Fruit fly (Drosophila melanogaster) whole organism, prepupa: Measurements from ENCODE around the gene sba.

Experiments
- CG10631 ChIP-seq: fragments of 200-800 bp; sonication (Bioruptor generic); optimal IDR thresholded peaks from 2 replicates; lab custom pipeline; 2016; ENCODE audit warnings: missing biosample characterization, missing genetic modification characterization
- CG10669 ChIP-seq: fragments of 200-800 bp; sonication (Bioruptor generic); optimal IDR thresholded peaks from 3 replicates; lab custom pipeline; 2018; ENCODE audit warnings: missing biosample characterization, mild to moderate bottlenecking, missing genetic modification characterization, moderate library complexity
- CG11762 ChIP-seq: fragments of 200-800 bp; sonication (Bioruptor generic); optimal IDR thresholded peaks from 3 replicates; lab custom pipeline; 2016; ENCODE audit warnings: missing biosample characterization, missing genetic modification characterization; ENCODE audit not compliant: insufficient read depth
- CG11902 ChIP-seq: fragments of 200-800 bp; sonication (Bioruptor generic); optimal IDR thresholded peaks from 3 replicates; lab custom pipeline; 2016; ENCODE audit warnings: missing biosample characterization, missing genetic modification characterization
- CG15336 ChIP-seq: fragments of 200-800 bp; sonication (Bioruptor generic); IDR thresholded peaks from 2 replicates; pipeline ENCODE4 v1.3.6; 2022; ENCODE audit warnings: missing biosample characterization, missing genetic modification characterization
- CG1621 ChIP-seq: fragments of 200-800 bp; sonication (Bioruptor generic); optimal IDR thresholded peaks from 3 replicates; lab custom pipeline; 2018; ENCODE audit warnings: missing biosample characterization, mild to moderate bottlenecking, missing genetic modification characterization
- CG16779 ChIP-seq: fragments of 200-800 bp; sonication (Bioruptor generic); optimal IDR thresholded peaks from 3 replicates; lab custom pipeline; 2017; ENCODE audit warnings: missing biosample characterization, mild to moderate bottlenecking, missing genetic modification characterization
- CG3032 ChIP-seq: fragments of 200-800 bp; optimal IDR thresholded peaks from 2 replicates; lab custom pipeline; 2019; ENCODE audit warnings: missing biosample characterization, mild to moderate bottlenecking, missing genetic modification characterization, moderate library complexity
- CG31627 ChIP-seq: fragments of 200-800 bp; sonication (Bioruptor generic); optimal IDR thresholded peaks from 3 replicates; lab custom pipeline; 2016; ENCODE audit warnings: missing biosample characterization, missing genetic modification characterization
- CG32006 ChIP-seq: fragments of 200-800 bp; sonication (Bioruptor generic); optimal IDR thresholded peaks from 3 replicates; lab custom pipeline; 2017; ENCODE audit warnings: missing biosample characterization, mild to moderate bottlenecking, missing genetic modification characterization
- CG34406 ChIP-seq: fragments of 200-800 bp; sonication (Bioruptor generic); optimal IDR thresholded peaks from 3 replicates; lab custom pipeline; 2016; ENCODE audit warnings: missing biosample characterization, missing genetic modification characterization
- CG3919 ChIP-seq: fragments of 200-800 bp; sonication (Bioruptor generic); optimal IDR thresholded peaks from 3 replicates; lab custom pipeline; 2016; ENCODE audit warnings: missing biosample characterization, missing genetic modification characterization
- CG4318 ChIP-seq: fragments of 200-800 bp; sonication (Bioruptor generic); optimal IDR thresholded peaks from 3 replicates; lab custom pipeline; 2017; ENCODE audit warnings: missing biosample characterization, mild to moderate bottlenecking, missing genetic modification characterization
- CG6163 ChIP-seq: fragments of 200-800 bp; sonication (Bioruptor generic); IDR thresholded peaks from 3 replicates; pipeline ENCODE4 v1.3.6; 2022; ENCODE audit warnings: missing biosample characterization, missing genetic modification characterization
- CG6276 ChIP-seq: fragments of 200-800 bp; sonication (Bioruptor generic); optimal IDR thresholded peaks from 2 replicates; lab custom pipeline; 2017; ENCODE audit warnings: missing biosample characterization, mild to moderate bottlenecking, missing genetic modification characterization
- CG6792 ChIP-seq: fragments of 200-800 bp; sonication (Bioruptor generic); optimal IDR thresholded peaks from 3 replicates; lab custom pipeline; 2016; ENCODE audit warnings: missing biosample characterization, missing genetic modification characterization
- CG6808 ChIP-seq: fragments of 200-800 bp; sonication (Bioruptor generic); optimal IDR thresholded peaks from 3 replicates; lab custom pipeline; 2017; ENCODE audit warnings: missing biosample characterization, missing genetic modification characterization, mild to moderate bottlenecking, moderate library complexity, missing genetic modification reagents
- CG7368 ChIP-seq: fragments of 200-800 bp; sonication (Bioruptor generic); optimal IDR thresholded peaks from 3 replicates; lab custom pipeline; 2016; ENCODE audit warnings: missing biosample characterization, missing genetic modification characterization
- CG8119 ChIP-seq: fragments of 200-800 bp; sonication (Bioruptor generic); IDR thresholded peaks from 3 replicates; pipeline ENCODE4 v1.3.6; 2022; ENCODE audit warnings: missing biosample characterization, missing genetic modification characterization
- CG8319 ChIP-seq: fragments of 200-800 bp; sonication (Bioruptor generic); optimal IDR thresholded peaks from 3 replicates; lab custom pipeline; 2016; ENCODE audit warnings: missing biosample characterization, missing genetic modification characterization
- CG9139 ChIP-seq: fragments of 200-800 bp; sonication (Bioruptor generic); optimal IDR thresholded peaks from 3 replicates; lab custom pipeline; 2017; ENCODE audit warnings: missing biosample characterization, mild to moderate bottlenecking, missing genetic modification characterization
- Eip75B ChIP-seq: fragments of 200-800 bp; sonication (Bioruptor generic); optimal IDR thresholded peaks from 3 replicates; lab custom pipeline; 2016; ENCODE audit warnings: missing biosample characterization, missing genetic modification characterization
- Ets96B ChIP-seq: fragments of 200-800 bp; optimal IDR thresholded peaks from 2 replicates; lab custom pipeline; 2019; ENCODE audit warnings: missing biosample characterization, mild to moderate bottlenecking, missing genetic modification characterization, moderate library complexity
- Lpt ChIP-seq: fragments of 200-800 bp; sonication (Bioruptor generic); optimal IDR thresholded peaks from 3 replicates; lab custom pipeline; 2016; ENCODE audit warnings: missing biosample characterization, missing genetic modification characterization
- Met ChIP-seq: fragments of 200-800 bp; sonication (Bioruptor generic); optimal IDR thresholded peaks from 3 replicates; lab custom pipeline; 2016; ENCODE audit warnings: missing biosample characterization, missing genetic modification characterization
- Sox15 ChIP-seq: fragments of 200-800 bp; sonication (Bioruptor generic); optimal IDR thresholded peaks from 3 replicates; lab custom pipeline; 2016; ENCODE audit warnings: missing biosample characterization, missing genetic modification characterization
- achi ChIP-seq: fragments of 200-800 bp; sonication (Bioruptor generic); optimal IDR thresholded peaks from 3 replicates; lab custom pipeline; 2016; ENCODE audit warnings: missing biosample characterization, missing genetic modification characterization
- acj6 ChIP-seq: fragments of 200-800 bp; sonication (Bioruptor generic); optimal IDR thresholded peaks from 3 replicates; lab custom pipeline; 2016; ENCODE audit warnings: missing biosample characterization, missing genetic modification characterization
- eg ChIP-seq: fragments of 200-800 bp; sonication (Bioruptor generic); IDR thresholded peaks from 3 replicates; pipeline ENCODE4 v1.3.6; 2022; ENCODE audit warnings: missing biosample characterization, missing genetic modification characterization
- fd59A ChIP-seq: fragments of 200-800 bp; sonication (Bioruptor generic); optimal IDR thresholded peaks from 2 replicates; lab custom pipeline; 2017; ENCODE audit warnings: missing biosample characterization, mild to moderate bottlenecking, missing genetic modification characterization, missing genetic modification reagents
- fd85E ChIP-seq: fragments of 200-800 bp; sonication (Bioruptor generic); optimal IDR thresholded peaks from 3 replicates; lab custom pipeline; 2016; ENCODE audit warnings: missing biosample characterization, missing genetic modification characterization
- lz ChIP-seq: fragments of 200-800 bp; sonication (Bioruptor generic); optimal IDR thresholded peaks from 3 replicates; lab custom pipeline; 2016; ENCODE audit warnings: missing biosample characterization, missing genetic modification characterization
- net ChIP-seq: fragments of 200-800 bp; sonication (Bioruptor generic); optimal IDR thresholded peaks from 3 replicates; lab custom pipeline; 2016; ENCODE audit warnings: missing biosample characterization, missing genetic modification characterization
- pdm3 ChIP-seq: fragments of 200-800 bp; sonication (Bioruptor generic); optimal IDR thresholded peaks from 3 replicates; lab custom pipeline; 2016; ENCODE audit warnings: missing biosample characterization, missing genetic modification characterization
- salr ChIP-seq, 2 experiments: fragments of 200-800 bp; sonication (Bioruptor generic); optimal IDR thresholded peaks; 3 replicates each; lab custom pipeline; 2016 to 2018; ENCODE audit warnings: missing biosample characterization in 2 of 2, missing genetic modification characterization in 2 of 2, mild to moderate bottlenecking in 1 of 2
- spab ChIP-seq: fragments of 200-800 bp; sonication (Bioruptor generic); optimal IDR thresholded peaks from 2 replicates; lab custom pipeline; 2017; ENCODE audit warnings: missing biosample characterization, mild to moderate bottlenecking, missing genetic modification characterization, missing genetic modification reagents
- ss ChIP-seq, 2 experiments: fragments of 200-800 bp; sonication (Bioruptor generic); optimal IDR thresholded peaks; 2 replicates in 1 of 2; 3 replicates in 1 of 2; lab custom pipeline; 2017 to 2018; ENCODE audit warnings: mild to moderate bottlenecking in 2 of 2, missing biosample characterization in 2 of 2, missing genetic modification characterization in 2 of 2, moderate library complexity in 1 of 2
- svp ChIP-seq: fragments of 200-800 bp; sonication (Bioruptor generic); peaks from one replicate; lab custom pipeline; 2016; ENCODE audit warnings: missing biosample characterization, missing genetic modification characterization
- vri ChIP-seq: fragments of 200-800 bp; sonication (Bioruptor generic); optimal IDR thresholded peaks from 3 replicates; lab custom pipeline; 2016; ENCODE audit warnings: missing biosample characterization, mild to moderate bottlenecking, missing genetic modification characterization

sba gene

dm6 chr3R:23886270-23887095 lies 36.3 kb downstream of the sba start (continued):
- TF ChIP-seq ss (GFP tag; optimal IDR thresholded peaks at IDR 0.05; lab: Kevin White, UChicago), result peak; percentile 95 to 96
- TF ChIP-seq CG6276 (GFP tag; lab: Kevin White, UChicago), result peak; percentile 83
- peak; percentile 90 for TF ChIP-seq CG7368 (GFP tag; lab: Kevin White, UChicago)
- peak; percentile 92 for TF ChIP-seq CG9139 (GFP tag; lab: Kevin White, UChicago)
- peak; percentile 93 for TF ChIP-seq CG1621 (tag; lab: Kevin White, UChicago)
- TF ChIP-seq CG31627 (GFP tag; lab: Kevin White, UChicago), result peak; percentile 97
- TF ChIP-seq svp, result peak; percentile 99
- TF ChIP-seq CG3032 (tag; lab: Kevin White, UChicago), result peak; percentile 97
- TF ChIP-seq achi (GFP tag; lab: Kevin White, UChicago), result peak; percentile 95
- peak; percentile 83 for TF ChIP-seq CG11902 (GFP tag; lab: Kevin White, UChicago)
- peak; percentile 91 for TF ChIP-seq CG32006 (GFP tag; lab: Kevin White, UChicago)
- TF ChIP-seq CG6792 (GFP tag; lab: Kevin White, UChicago), result peak; percentile 95
- TF ChIP-seq lz (GFP tag; lab: Kevin White, UChicago), result peak; percentile 97
- peak; percentile 95 for TF ChIP-seq CG10669 (GFP tag; lab: Kevin White, UChicago)
- peak; percentile 79 for TF ChIP-seq CG4318 (GFP tag; lab: Kevin White, UChicago)
- TF ChIP-seq pdm3 (GFP tag; lab: Kevin White, UChicago), result peak; percentile 93
- TF ChIP-seq Sox15, result peak; percentile 91
- TF ChIP-seq salr (GFP tag; optimal IDR thresholded peaks at IDR 0.05; lab: Kevin White, UChicago), result peak; percentile 79 to 91
- TF ChIP-seq fd59A, result peak; percentile 92
- peak; percentile 86 for TF ChIP-seq Lpt (GFP tag; lab: Kevin White, UChicago)
- peak; percentile 97 for TF ChIP-seq Met (GFP tag; lab: Kevin White, UChicago)
- peak; percentile 96 for TF ChIP-seq Ets96B (tag; lab: Kevin White, UChicago)
- peak; percentile 87 for TF ChIP-seq CG8319 (GFP tag; lab: Kevin White, UChicago)
- peak; percentile 96 for TF ChIP-seq CG15336 (GFP tag; lab: Robert Waterston, UW)
- TF ChIP-seq CG16779 (tag; lab: Kevin White, UChicago), result peak; percentile 88
- TF ChIP-seq CG3919, result peak; percentile 95
- TF ChIP-seq CG11762, result peak; percentile 92
- peak; percentile 72 for TF ChIP-seq fd85E (GFP tag; lab: Kevin White, UChicago)
- peak; percentile 95 for TF ChIP-seq CG34406 (GFP tag; lab: Kevin White, UChicago)
- TF ChIP-seq CG8119, result peak; percentile 94
- TF ChIP-seq net (GFP tag; lab: Kevin White, UChicago), result peak; percentile 93
- peak; percentile 92 for TF ChIP-seq CG6163 (GFP tag; lab: Robert Waterston, UW)
- peak; percentile 95 for TF ChIP-seq vri (GFP tag; lab: Kevin White, UChicago)

dm6 chr3R:23885660-23886059 lies 37.1 kb downstream of the sba start:
- TF ChIP-seq eg (GFP tag; lab: Robert Waterston, UW) (no peak), fd59A (no peak), CG34406 (GFP tag; lab: Kevin White, UChicago) (no peak), CG8119 (no peak)
- TF ChIP-seq, all 60 proteins: peak for 0

dm6 chr3R:23885182-23885581 lies 37.6 kb downstream of the sba start:
- TF ChIP-seq CG9139 (GFP tag; lab: Kevin White, UChicago) (no peak), CG3919 (no peak), CG6808 (GFP tag; lab: Kevin White, UChicago) (no peak), CG7368 (GFP tag; lab: Kevin White, UChicago) (no peak), Eip75B (GFP tag; lab: Kevin White, UChicago) (no peak), CG10631 (GFP tag; lab: Kevin White, UChicago) (no peak), svp (no peak), acj6 (GFP tag; lab: Kevin White, UChicago) (no peak), spab (GFP tag; lab: Kevin White, UChicago) (no peak)
